Worm (Caenorhabditis elegans) whole organism, young adult: Measurements from ENCODE around the gene C25F9.9.

ENCODE experiments used
- B0336.3 ChIP-seq: fragments of 200-800 bp; sonication (Bioruptor generic); IDR thresholded peaks from 2 replicates; pipeline ENCODE4 v1.3.6; 2022; ENCODE audit warnings: missing genetic modification characterization, missing compliant biosample characterization
- F10E7.11 ChIP-seq: sonication (generic microtip); optimal IDR thresholded peaks from 2 replicates; lab custom pipeline; 2017; ENCODE audit warnings: mild to moderate bottlenecking, missing genetic modification characterization, moderate library complexity, missing compliant biosample characterization
- K12H6.12 ChIP-seq: fragments of 200-800 bp; sonication (Bioruptor generic); optimal IDR thresholded peaks from 2 replicates; lab custom pipeline; 2018; ENCODE audit warnings: mild to moderate bottlenecking, missing genetic modification characterization, missing compliant biosample characterization
- Y53F4B.3 ChIP-seq: fragments of 200-800 bp; sonication (Bioruptor generic); IDR thresholded peaks from 2 replicates; pipeline ENCODE4 v1.3.6; 2022; ENCODE audit warnings: missing genetic modification reagents, missing genetic modification characterization, missing compliant biosample characterization
- Y53G8AR.9 ChIP-seq: fragments of 200-800 bp; sonication (Bioruptor generic); conservative IDR thresholded peaks from 2 replicates; pipeline ENCODE4 v1.3.6; 2022; ENCODE audit warnings: missing genetic modification reagents, missing genetic modification characterization, missing compliant biosample characterization
- Y67H2A.10 ChIP-seq: fragments of 200-800 bp; sonication (Bioruptor generic); conservative IDR thresholded peaks from 2 replicates; pipeline ENCODE4 v1.3.6; 2022; ENCODE audit warnings: missing genetic modification reagents, missing genetic modification characterization, missing compliant biosample characterization
- Y79H2A.3 ChIP-seq: fragments of 200-800 bp; sonication (Bioruptor generic); conservative IDR thresholded peaks from 2 replicates; pipeline ENCODE4 v1.3.6; 2022; ENCODE audit warnings: missing genetic modification reagents, missing genetic modification characterization, missing compliant biosample characterization
- Y95B8A.8 ChIP-seq: fragments of 200-800 bp; sonication (Bioruptor generic); IDR thresholded peaks from 2 replicates; pipeline ENCODE4 v1.3.6; 2022; ENCODE audit warnings: missing genetic modification reagents, missing genetic modification characterization, missing compliant biosample characterization
- ZK185.1 ChIP-seq: sonication (generic microtip); optimal IDR thresholded peaks from 2 replicates; lab custom pipeline; 2016; ENCODE audit warnings: mild to moderate bottlenecking, missing genetic modification characterization, missing compliant biosample characterization; ENCODE audit not compliant: poor library complexity, severe bottlenecking
- ama-1 ChIP-seq, 3 experiments: fragments of 150-350 bp in 1 of 3; sonication (generic microtip) in 2 of 3; optimal IDR thresholded peaks; 2 replicates each; lab custom pipeline; 2014 to 2018; ENCODE audit warnings: missing biosample characterization in 2 of 3, missing genetic modification characterization in 2 of 3, missing genetic modification reagents in 2 of 3
- aptf-2 ChIP-seq: fragments of 200-800 bp; sonication (Bioruptor generic); conservative IDR thresholded peaks from 2 replicates; pipeline ENCODE4 v1.3.6; 2022; ENCODE audit warnings: missing genetic modification reagents, missing genetic modification characterization, missing compliant biosample characterization
- attf-5 ChIP-seq: fragments of 200-800 bp; sonication (Bioruptor generic); optimal IDR thresholded peaks from 2 replicates; lab custom pipeline; 2018; ENCODE audit warnings: mild to moderate bottlenecking, missing genetic modification characterization, missing compliant biosample characterization
- attf-6 ChIP-seq: fragments of 200-800 bp; sonication (Bioruptor generic); IDR thresholded peaks from 2 replicates; pipeline ENCODE4 v1.3.6; 2022; ENCODE audit warnings: missing genetic modification reagents, missing genetic modification characterization, missing compliant biosample characterization
- bed-1 ChIP-seq: fragments of 200-800 bp; sonication (Bioruptor generic); IDR thresholded peaks from 2 replicates; pipeline ENCODE4 v1.3.6; 2022; ENCODE audit warnings: missing genetic modification reagents, missing genetic modification characterization, missing compliant biosample characterization
- bed-2 ChIP-seq: fragments of 200-800 bp; sonication (Bioruptor generic); IDR thresholded peaks from 2 replicates; pipeline ENCODE4 v1.3.6; 2022; ENCODE audit warnings: missing genetic modification reagents, missing genetic modification characterization, missing compliant biosample characterization
- cebp-1 ChIP-seq, 2 experiments: fragments of 200-800 bp in 1 of 2; sonication (Bioruptor generic) in 1 of 2; sonication (generic microtip) in 1 of 2; IDR thresholded peaks in 1 of 2; optimal IDR thresholded peaks in 1 of 2; 2 replicates each; pipeline versions ENCODE4 v1.3.6 to Lab custom; 2017 to 2022; ENCODE audit warnings: missing compliant biosample characterization in 2 of 2, missing genetic modification characterization in 2 of 2, mild to moderate bottlenecking in 1 of 2, missing genetic modification reagents in 1 of 2, moderate library complexity in 1 of 2
- die-1 ChIP-seq: sonication (generic microtip); optimal IDR thresholded peaks from 2 replicates; lab custom pipeline; 2016; ENCODE audit warnings: missing genotype, mild to moderate bottlenecking, missing genetic modification characterization, missing compliant biosample characterization
- dpl-1 ChIP-seq: fragments of 150-350 bp; optimal IDR thresholded peaks from 2 replicates; lab custom pipeline; 2014; ENCODE audit warnings: missing biosample characterization, missing genetic modification reagents, missing genetic modification characterization
- gei-17 ChIP-seq: fragments of 200-800 bp; sonication (Bioruptor generic); optimal IDR thresholded peaks from 2 replicates; lab custom pipeline; 2018; ENCODE audit warnings: mild to moderate bottlenecking, missing genetic modification characterization, missing compliant biosample characterization
- hlh-26 ChIP-seq: fragments of 200-800 bp; sonication (Bioruptor generic); conservative IDR thresholded peaks from 2 replicates; pipeline ENCODE4 v1.3.6; 2022; ENCODE audit warnings: missing genetic modification reagents, missing genetic modification characterization, missing compliant biosample characterization
- hmg-1.2 ChIP-seq: fragments of 200-800 bp; sonication (Bioruptor generic); IDR thresholded peaks from 2 replicates; pipeline ENCODE4 v1.3.6; 2022; ENCODE audit warnings: missing genetic modification reagents, missing genetic modification characterization, missing compliant biosample characterization
- hrde-1 ChIP-seq: sonication (generic microtip); optimal IDR thresholded peaks from 2 replicates; lab custom pipeline; 2016; ENCODE audit warnings: missing genetic modification characterization, mild to moderate bottlenecking, missing compliant biosample characterization, moderate library complexity, missing genotype, missing genetic modification reagents, borderline replicate concordance
- nfya-1 ChIP-seq: sonication (generic microtip); optimal IDR thresholded peaks from 2 replicates; lab custom pipeline; 2017; ENCODE audit warnings: antibody characterized with exemption, missing compliant biosample characterization, missing genetic modification characterization, borderline replicate concordance; ENCODE audit not compliant: insufficient read depth
- nfya-2 ChIP-seq: fragments of 200-800 bp; sonication (Bioruptor generic); IDR thresholded peaks from 2 replicates; pipeline ENCODE4 v1.3.6; 2022; ENCODE audit warnings: missing genetic modification reagents, missing genetic modification characterization, missing compliant biosample characterization
- nhr-120 ChIP-seq: fragments of 200-800 bp; sonication (Bioruptor generic); IDR thresholded peaks from 2 replicates; pipeline ENCODE4 v1.3.6; 2022; ENCODE audit warnings: missing genetic modification characterization, missing compliant biosample characterization
- nhr-80 ChIP-seq: sonication (generic microtip); optimal IDR thresholded peaks from 2 replicates; lab custom pipeline; 2016; ENCODE audit warnings: missing genetic modification characterization, missing compliant biosample characterization
- nhr-90 ChIP-seq: sonication (generic microtip); optimal IDR thresholded peaks from 2 replicates; lab custom pipeline; 2016; ENCODE audit warnings: missing genotype, mild to moderate bottlenecking, missing genetic modification characterization, missing compliant biosample characterization
- pha-4 ChIP-seq: fragments of 150-350 bp; sonication (generic microtip); optimal IDR thresholded peaks from 2 replicates; lab custom pipeline; 2014; ENCODE audit warnings: missing biosample characterization, missing genetic modification reagents, missing genetic modification characterization
- repo-1 ChIP-seq: sonication (generic microtip); optimal IDR thresholded peaks from 2 replicates; lab custom pipeline; 2017; ENCODE audit warnings: mild to moderate bottlenecking, missing genetic modification characterization, missing compliant biosample characterization
- sea-2 ChIP-seq: fragments of 200-800 bp; sonication (Bioruptor generic); IDR thresholded peaks from 2 replicates; pipeline ENCODE4 v1.3.6; 2022; ENCODE audit warnings: missing genetic modification characterization, missing compliant biosample characterization
- somi-1 ChIP-seq: fragments of 200-800 bp; sonication (Bioruptor generic); optimal IDR thresholded peaks from 2 replicates; lab custom pipeline; 2018; ENCODE audit warnings: mild to moderate bottlenecking, missing genetic modification characterization, missing compliant biosample characterization
- tbp1 ChIP-seq: fragments of 200-800 bp; sonication (Bioruptor generic); optimal IDR thresholded peaks from 2 replicates; lab custom pipeline; 2018; ENCODE audit warnings: mild to moderate bottlenecking, missing genetic modification characterization, missing compliant biosample characterization
- zim-3 ChIP-seq: sonication (generic microtip); optimal IDR thresholded peaks from 2 replicates; lab custom pipeline; 2017; ENCODE audit warnings: mild to moderate bottlenecking, missing genetic modification characterization, moderate library complexity, missing compliant biosample characterization
- ztf-18 ChIP-seq: sonication (generic microtip); optimal IDR thresholded peaks from 2 replicates; lab custom pipeline; 2016; ENCODE audit warnings: missing genotype, mild to moderate bottlenecking, missing genetic modification characterization, missing compliant biosample characterization
- ztf-22 ChIP-seq: fragments of 200-800 bp; sonication (Bioruptor generic); optimal IDR thresholded peaks from 2 replicates; lab custom pipeline; 2018; ENCODE audit warnings: mild to moderate bottlenecking, missing genetic modification characterization, moderate library complexity, missing compliant biosample characterization
- ztf-25 ChIP-seq: fragments of 200-800 bp; sonication (Bioruptor generic); IDR thresholded peaks from 2 replicates; pipeline ENCODE4 v1.3.6; 2022; ENCODE audit warnings: missing genetic modification reagents, missing genetic modification characterization, missing compliant biosample characterization
- ztf-3 ChIP-seq: fragments of 200-800 bp; sonication (Bioruptor generic); optimal IDR thresholded peaks from 2 replicates; lab custom pipeline; 2018; ENCODE audit warnings: mild to moderate bottlenecking, missing genetic modification characterization, missing compliant biosample characterization

The C25F9.9 gene

ce11 chrV:19416475-19416874, at the start of gene C25F9.9, which contains the start of gene C25F9.4:
C25F9.9 (plus strand) TSS chrV:19416611.
C25F9.4 (minus strand) TSS chrV:19416575.
- peak; percentile 7 for TF ChIP-seq nhr-80
- TF ChIP-seq hmg-1.2: no peak
- no peak for TF ChIP-seq nfya-1 (tag; lab: Kevin White, UChicago)
- TF ChIP-seq Y53G8AR.9: no peak
- no peak for TF ChIP-seq cebp-1 (GFP tag; IDR thresholded peaks at IDR 0.05; lab: Robert Waterston, UW)
- TF ChIP-seq cebp-1 (tag; optimal IDR thresholded peaks at IDR 0.05; lab: Kevin White, UChicago): no peak

- TF ChIP-seq somi-1 (GFP tag; lab: Kevin White, UChicago) (no peak), attf-5 (GFP tag; lab: Kevin White, UChicago) (no peak), nfya-2 (GFP tag; lab: Robert Waterston, UW) (no peak), ztf-18 (tag; lab: Kevin White, UChicago) (no peak), B0336.3 (GFP tag; lab: Robert Waterston, UW) (no peak), ztf-3 (GFP tag; lab: Kevin White, UChicago) (no peak), ztf-22 (GFP tag; lab: Kevin White, UChicago) (no peak), aptf-2 (GFP tag; lab: Robert Waterston, UW) (no peak), Y53F4B.3 (GFP tag; lab: Robert Waterston, UW) (no peak), Y67H2A.10 (GFP tag; lab: Robert Waterston, UW) (no peak), ztf-25 (GFP tag; lab: Robert Waterston, UW) (no peak), die-1 (tag; lab: Kevin White, UChicago) (no peak), Y95B8A.8 (GFP tag; lab: Robert Waterston, UW) (no peak), hrde-1 (tag; lab: Kevin White, UChicago) (no peak), K12H6.12 (tag; lab: Kevin White, UChicago) (no peak), hlh-26 (no peak), tbp1 (GFP tag; lab: Kevin White, UChicago) (no peak), attf-6 (GFP tag; lab: Robert Waterston, UW) (no peak), gei-17 (GFP tag; lab: Kevin White, UChicago) (no peak), pha-4 (no peak)
Measured at ce11 chrV:19370189-19370588, 46.2 kb upstream of the C25F9.9 start, which contains the start of gene Y43F8A.1. Y43F8A.1 (plus strand) TSS chrV:19370489.

- no peak for TF ChIP-seq nhr-120 (GFP tag; lab: Robert Waterston, UW)
- no peak for TF ChIP-seq F10E7.11 (tag; lab: Kevin White, UChicago)
- no peak for TF ChIP-seq B0336.3 (GFP tag; lab: Robert Waterston, UW)
- no peak for TF ChIP-seq Y53G8AR.9
- TF ChIP-seq ZK185.1 (tag; lab: Kevin White, UChicago): no peak
- TF ChIP-seq nhr-90 (tag; lab: Kevin White, UChicago): no peak
- TF ChIP-seq repo-1 (tag; lab: Kevin White, UChicago): no peak
- TF ChIP-seq sea-2: no peak
- no peak for TF ChIP-seq dpl-1
- TF ChIP-seq bed-1 (GFP tag; lab: Robert Waterston, UW): no peak
- TF ChIP-seq zim-3 (tag; lab: Kevin White, UChicago): no peak
- TF ChIP-seq ama-1 (optimal IDR thresholded peaks at IDR 0.05; lab: Kevin White, UChicago): no peak
- no peak for TF ChIP-seq ama-1 (GFP tag; optimal IDR thresholded peaks at IDR 0.05; lab: Kevin White, UChicago)
- TF ChIP-seq hlh-26: no peak
- TF ChIP-seq Y79H2A.3 (GFP tag; lab: Robert Waterston, UW): no peak
- no peak for TF ChIP-seq bed-2
Measured at ce11 chrV:19371253-19371652, 45.2 kb upstream of the C25F9.9 start, which contains the start of gene Y43F8A.2. Y43F8A.2 (plus strand) TSS chrV:19371553.
